Worm (Caenorhabditis elegans): ENCODE measurements around the gene F44D12.19.

F44D12.19 gene

DNA sequence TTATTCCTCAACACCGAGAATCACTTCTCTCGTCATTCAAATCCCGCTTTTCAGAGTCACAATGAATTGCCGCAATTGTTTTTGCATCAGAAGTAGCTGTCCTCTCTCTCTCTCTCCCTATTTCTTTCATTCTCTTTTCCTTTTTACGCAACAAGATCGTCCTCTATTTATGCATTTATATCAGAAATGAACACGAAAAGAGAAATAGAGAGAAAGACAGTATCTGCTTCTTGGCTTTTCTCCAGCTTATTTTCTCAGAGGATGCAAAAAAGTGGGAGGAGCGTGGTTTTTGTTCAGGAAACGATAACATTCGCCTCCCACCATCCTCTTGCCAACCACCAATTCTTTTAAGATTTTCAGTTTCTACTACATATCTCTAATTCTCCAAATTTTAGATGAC lies 38.5 kb upstream of the F44D12.19 start, which contains the start of gene mam-2:
TSS of gene mam-2 (plus strand) at position 301 of the 400 bp plus-strand sequence.
- TF ChIP-seq ham-2 (GFP tag; optimal IDR thresholded peaks at IDR 0.05) (peak; percentile 33), ceh-39 (tag; optimal IDR thresholded peaks at IDR 0.05) (no peak)

ce11 chrIV:9989416-9989815 lies 32.0 kb upstream of the F44D12.19 start:
- TF ChIP-seq nhr-28 (tag; optimal IDR thresholded peaks at IDR 0.05) (no peak), lsy-2 (tag; optimal IDR thresholded peaks at IDR 0.05) (no peak), bed-3 (GFP tag; optimal IDR thresholded peaks at IDR 0.05) (no peak), ztf-11 (tag; optimal IDR thresholded peaks at IDR 0.05) (no peak), snpc-4 (tag; optimal IDR thresholded peaks at IDR 0.05) (no peak), tbx-8 (GFP tag; optimal IDR thresholded peaks at IDR 0.05) (no peak)

ce11 chrIV:9993403-9994132 lies 27.8 kb upstream of the F44D12.19 start:
- TF ChIP-seq sptf-1 (tag; optimal IDR thresholded peaks at IDR 0.05), result no peak
- TF ChIP-seq ceh-43 (GFP tag; optimal IDR thresholded peaks at IDR 0.05), result no peak
- TF ChIP-seq hlh-1 (tag; optimal IDR thresholded peaks at IDR 0.05), result no peak
- no peak for TF ChIP-seq zip-8 (tag; optimal IDR thresholded peaks at IDR 0.05)
- no peak for TF ChIP-seq ham-2 (GFP tag; optimal IDR thresholded peaks at IDR 0.05)
- TF ChIP-seq elt-1 (tag; optimal IDR thresholded peaks at IDR 0.05; ENCODE audit: borderline replicate concordance, insufficient read depth), result no peak
- no peak for TF ChIP-seq tbx-8 (GFP tag; optimal IDR thresholded peaks at IDR 0.05)
- no peak for TF ChIP-seq snpc-4 (tag; optimal IDR thresholded peaks at IDR 0.05)
- no peak for TF ChIP-seq mls-2 (tag; optimal IDR thresholded peaks at IDR 0.05)
- no peak for TF ChIP-seq ceh-83 (GFP tag; optimal IDR thresholded peaks at IDR 0.05)
- TF ChIP-seq nhr-12 (tag; optimal IDR thresholded peaks at IDR 0.05), result no peak

DNA sequence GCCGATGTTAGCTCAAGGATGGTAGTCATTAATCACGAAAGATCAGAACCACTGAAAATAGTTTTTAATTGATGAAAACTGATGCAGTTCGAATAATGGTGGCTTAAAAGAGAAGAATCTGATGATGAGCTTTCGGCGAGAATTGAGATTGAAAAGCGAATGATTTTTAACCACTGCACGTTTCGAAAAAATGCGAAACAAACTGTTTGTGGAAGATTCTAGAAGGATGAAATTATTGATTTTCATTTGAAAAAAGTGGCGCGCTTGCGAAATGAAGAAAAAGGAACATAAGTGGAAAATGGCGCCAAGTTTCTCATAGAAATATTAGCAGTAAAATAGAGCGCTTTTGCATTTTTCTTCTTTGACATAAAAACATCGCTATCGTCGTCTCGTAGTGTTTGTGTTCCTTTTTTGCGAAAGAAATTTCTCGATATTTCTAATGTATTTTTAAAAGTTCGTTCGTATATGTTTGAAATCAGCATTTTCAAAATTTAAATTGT lies 26.4 kb upstream of the F44D12.19 start, which contains the start of gene uba-1:
TSS of gene uba-1 (minus strand) at position 51 of the 500 bp plus-strand sequence.
- TF ChIP-seq mep-1 (tag; optimal IDR thresholded peaks at IDR 0.05), result no peak
- no peak for TF ChIP-seq blmp-1 (tag; optimal IDR thresholded peaks at IDR 0.05)
- no peak for TF ChIP-seq ces-1 (GFP tag; optimal IDR thresholded peaks at IDR 0.05)
- no peak for TF ChIP-seq ceh-43 (GFP tag; optimal IDR thresholded peaks at IDR 0.05)
- TF ChIP-seq sptf-1 (tag; optimal IDR thresholded peaks at IDR 0.05), result no peak

DNA sequence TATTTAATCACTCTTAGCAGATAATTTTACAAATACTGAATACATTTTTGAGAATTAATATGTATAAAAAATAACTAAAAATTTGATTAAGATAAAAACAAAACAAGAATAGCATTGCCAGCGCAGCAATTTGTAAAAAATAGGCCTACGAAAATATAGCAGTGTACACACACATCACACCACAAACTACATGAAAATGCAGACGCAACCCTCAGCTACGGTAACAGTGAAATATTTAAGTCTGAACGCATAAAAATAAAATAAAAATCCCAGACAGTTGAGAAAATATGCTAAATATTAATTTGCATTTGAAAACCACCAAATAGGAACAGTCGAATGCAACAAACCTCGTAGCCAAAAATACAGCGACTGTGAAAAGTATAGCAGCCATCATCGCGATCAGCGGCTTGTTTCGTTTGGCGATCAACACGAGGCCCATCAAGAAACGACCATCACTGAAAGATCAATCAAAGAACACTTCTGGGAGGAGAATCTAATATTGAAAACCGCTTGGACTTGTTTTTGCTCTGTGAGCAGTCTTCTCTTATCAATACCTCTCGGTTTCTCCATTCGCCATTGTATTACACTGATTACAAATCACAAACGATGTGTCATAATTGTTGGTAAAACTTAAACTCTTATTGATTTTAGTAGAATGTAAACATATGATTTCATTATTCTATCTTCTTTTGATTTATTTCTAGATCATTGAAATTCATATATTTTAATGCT lies 22.7 kb upstream of the F44D12.19 start, which contains the start of gene pyp-1:
TSS of gene pyp-1 (minus strand) at position 439 of the 732 bp plus-strand sequence.
- TF ChIP-seq blmp-1 (tag; optimal IDR thresholded peaks at IDR 0.05), result no peak
- TF ChIP-seq lsy-2 (tag; optimal IDR thresholded peaks at IDR 0.05), result peak; percentile 54

DNA sequence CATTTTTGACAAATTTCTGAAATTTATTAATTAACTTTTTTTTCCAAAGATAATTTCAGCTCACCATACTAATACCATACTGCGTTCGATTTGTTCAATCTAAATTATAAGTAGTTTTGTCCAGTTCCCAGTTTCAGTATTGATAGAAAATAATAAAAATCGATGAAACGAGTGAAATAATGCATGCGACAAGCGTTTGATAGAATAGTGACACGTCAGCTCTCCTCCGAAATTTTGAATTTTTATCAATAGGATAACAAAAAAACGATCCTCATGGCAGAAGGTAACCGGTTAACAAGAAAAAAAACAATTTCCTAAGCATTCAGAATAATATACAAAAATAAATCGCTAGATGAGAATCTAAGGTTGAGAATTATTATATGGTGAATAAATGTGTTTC lies 19.6 kb upstream of the F44D12.19 start, which contains the start of gene C47E12.3:
TSS of gene C47E12.3 (minus strand) at position 101 of the 400 bp plus-strand sequence.
- no peak for TF ChIP-seq tbx-8 (GFP tag; optimal IDR thresholded peaks at IDR 0.05)
- no peak for TF ChIP-seq mab-5 (tag; optimal IDR thresholded peaks at IDR 0.05)
- no peak for TF ChIP-seq nhr-28 (tag; optimal IDR thresholded peaks at IDR 0.05)
- TF ChIP-seq ces-1 (GFP tag; optimal IDR thresholded peaks at IDR 0.05), result no peak
- TF ChIP-seq snpc-4 (tag; optimal IDR thresholded peaks at IDR 0.05), result no peak
- no peak for TF ChIP-seq mls-2 (tag; optimal IDR thresholded peaks at IDR 0.05)
- TF ChIP-seq nhr-237 (tag; optimal IDR thresholded peaks at IDR 0.05), result no peak

ce11 chrIV:10003372-10003771 lies 18.0 kb upstream of the F44D12.19 start, which contains the start of the genes C47E12.2 and sars-1:
TSS of gene C47E12.2 (minus strand) at chrIV:10003502.
TSS of gene sars-1 (plus strand) at chrIV:10003726.
- TF ChIP-seq lsy-2 (tag; optimal IDR thresholded peaks at IDR 0.05) (peak; percentile 90), drap-1 (GFP tag; optimal IDR thresholded peaks at IDR 0.05) (no peak), ztf-11 (tag; optimal IDR thresholded peaks at IDR 0.05) (no peak)

DNA sequence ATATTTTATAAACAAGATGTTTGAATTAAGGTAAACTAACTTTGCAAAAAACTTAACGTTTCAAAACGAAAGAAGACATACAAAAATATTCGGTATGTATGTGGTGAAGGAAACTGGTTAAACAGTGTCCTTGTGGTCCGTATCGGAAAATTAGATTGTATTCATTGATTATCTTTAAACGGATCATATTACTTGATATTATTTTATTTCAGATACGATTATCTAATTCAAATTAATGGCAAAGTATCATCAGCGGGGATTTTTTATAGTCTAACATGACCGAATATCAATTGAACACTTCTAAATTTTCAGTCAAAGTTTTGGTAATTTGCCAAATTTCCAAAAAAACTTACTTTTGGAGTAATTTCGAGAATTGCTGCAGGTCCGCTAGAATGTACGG lies 14.6 kb upstream of the F44D12.19 start, which contains the start of gene C47E12.13:
TSS of gene C47E12.13 (minus strand) at position 101 of the 400 bp plus-strand sequence.
- TF ChIP-seq blmp-1 (tag; optimal IDR thresholded peaks at IDR 0.05), result no peak
- no peak for TF ChIP-seq mep-1 (tag; optimal IDR thresholded peaks at IDR 0.05)
- TF ChIP-seq sptf-1 (tag; optimal IDR thresholded peaks at IDR 0.05), result no peak
- TF ChIP-seq drap-1 (GFP tag; optimal IDR thresholded peaks at IDR 0.05), result no peak
- no peak for TF ChIP-seq elt-3 (tag; optimal IDR thresholded peaks at IDR 0.05)
- no peak for TF ChIP-seq nhr-76 (tag; optimal IDR thresholded peaks at IDR 0.05)
- TF ChIP-seq hlh-1 (tag; optimal IDR thresholded peaks at IDR 0.05), result no peak
- TF ChIP-seq pha-4 (tag; optimal IDR thresholded peaks at IDR 0.05), result no peak
